Worm (Caenorhabditis elegans): ENCODE results near the gene nhr-203.

DNA sequence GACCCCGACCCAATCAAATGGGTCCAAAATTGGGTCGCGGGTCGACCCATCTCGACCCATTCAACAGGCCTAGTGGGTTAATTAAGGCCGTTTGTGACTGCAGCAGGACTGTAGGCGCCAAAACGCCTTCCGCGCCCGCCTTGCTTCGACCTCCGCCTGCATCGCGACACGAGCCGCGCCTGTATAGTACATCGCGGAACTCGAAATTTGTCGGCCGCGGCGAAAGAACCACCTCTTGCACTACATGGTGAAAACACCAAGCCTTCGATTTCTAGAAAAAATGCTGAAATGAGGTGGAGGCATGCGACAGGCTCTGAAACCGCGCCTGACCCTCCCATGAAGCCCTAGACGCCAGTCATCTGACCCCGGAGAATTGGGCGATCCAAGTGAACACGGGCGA is 28.4 kb downstream of the nhr-203 start:
- no peak for TF ChIP-seq ztf-7 (tag; optimal IDR thresholded peaks at IDR 0.05)
- no peak for TF ChIP-seq T20F7.1 (GFP tag; optimal IDR thresholded peaks at IDR 0.05)
- no peak for TF ChIP-seq daf-16 (GFP tag; optimal IDR thresholded peaks at IDR 0.05)
- no peak for TF ChIP-seq daf-16 (tag; optimal IDR thresholded peaks at IDR 0.05)
- no peak for TF ChIP-seq fkh-10 (GFP tag; optimal IDR thresholded peaks at IDR 0.05)

Measured in whole organism, L4 larva.